Worm (Caenorhabditis elegans) whole organism, early embryonic: ENCODE measurements around the gene F54B11.7.

Source experiments
- ama-1 ChIP-seq: fragments of 150-350 bp; optimal IDR thresholded peaks from 2 replicates; lab custom pipeline; 2014
- ets-7 ChIP-seq: sonication (generic microtip); optimal IDR thresholded peaks from 2 replicates; lab custom pipeline; 2016; ENCODE audit warnings: missing genotype, missing genetic modification characterization, missing compliant biosample characterization
- flt-1 ChIP-seq: fragments of 200-800 bp; sonication (Bioruptor generic); IDR thresholded peaks from 2 replicates; pipeline ENCODE4 v1.3.6; 2022; ENCODE audit warnings: missing genetic modification characterization, missing compliant biosample characterization
- hmbx-1 ChIP-seq: sonication (generic microtip); optimal IDR thresholded peaks from 2 replicates; lab custom pipeline; 2016; ENCODE audit warnings: mild to moderate bottlenecking, missing genetic modification characterization, missing compliant biosample characterization
- hmg-4 ChIP-seq: fragments of 200-800 bp; sonication (Bioruptor generic); optimal IDR thresholded peaks from 2 replicates; lab custom pipeline; 2018; ENCODE audit warnings: mild to moderate bottlenecking, missing genetic modification characterization, missing compliant biosample characterization
- scrt-1 ChIP-seq: fragments of 200-800 bp; sonication (Bioruptor generic); IDR thresholded peaks from 2 replicates; pipeline ENCODE4 v1.3.6; 2022; ENCODE audit warnings: missing genetic modification characterization, missing compliant biosample characterization
- tbx-11 ChIP-seq: fragments of 200-800 bp; sonication (Bioruptor generic); IDR thresholded peaks from 2 replicates; pipeline ENCODE4 v1.3.6; 2022; ENCODE audit warnings: missing genetic modification characterization, missing compliant biosample characterization
- tra-4 ChIP-seq: sonication (generic microtip); optimal IDR thresholded peaks from 2 replicates; lab custom pipeline; 2017; ENCODE audit warnings: missing genetic modification characterization, missing compliant biosample characterization

DNA sequence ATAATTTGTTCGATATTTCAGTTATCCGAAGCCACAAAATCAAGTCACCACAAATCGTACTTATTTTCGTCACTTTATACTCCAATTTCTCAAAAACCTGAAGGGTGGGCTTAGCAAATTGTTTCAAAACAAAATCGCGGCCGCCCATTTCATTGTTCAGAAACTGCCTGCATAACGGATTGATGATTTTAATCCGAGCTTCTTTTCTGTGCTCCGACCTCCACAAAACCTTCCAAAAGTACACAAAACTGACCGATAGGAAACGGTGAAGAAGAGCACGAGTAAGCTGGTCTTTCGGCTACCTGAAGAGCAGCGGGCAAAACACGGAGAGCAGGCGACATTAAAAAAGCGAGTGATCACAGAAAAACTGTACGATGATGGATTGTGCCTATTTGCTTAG lies 33.8 kb upstream of the F54B11.7 start, which contains the start of gene R01E6.2:
- TF ChIP-seq tbx-11 (no peak), scrt-1 (GFP tag; lab: Robert Waterston, UW) (no peak), ets-7 (tag; lab: Kevin White, UChicago) (no peak), ama-1 (lab: Kevin White, UChicago) (no peak), hmg-4 (GFP tag; lab: Kevin White, UChicago) (no peak), flt-1 (GFP tag; lab: Robert Waterston, UW) (no peak), hmbx-1 (tag; lab: Kevin White, UChicago) (no peak), tra-4 (no peak)
